Worm (Caenorhabditis elegans): ENCODE results near the gene mmaa-1.

Gene mmaa-1

ce11 chrII:7059274-7059757, 41.6 kb downstream of the mmaa-1 start:
- no peak for TF ChIP-seq T22C8.4 (GFP tag; IDR thresholded peaks at IDR 0.05)
- TF ChIP-seq cog-1 (tag; optimal IDR thresholded peaks at IDR 0.05), result no peak
- TF ChIP-seq med-1 (GFP tag; optimal IDR thresholded peaks at IDR 0.05; ENCODE audit: insufficient read depth), result no peak
- TF ChIP-seq tab-1 (GFP tag; IDR thresholded peaks at IDR 0.05), result no peak
- no peak for TF ChIP-seq flt-1 (GFP tag; IDR thresholded peaks at IDR 0.05)
- TF ChIP-seq ref-1 (GFP tag; conservative IDR thresholded peaks at IDR 0.05), result no peak
- TF ChIP-seq klf-2 (GFP tag; conservative IDR thresholded peaks at IDR 0.05), result no peak
- no peak for TF ChIP-seq ztf-23 (GFP tag; IDR thresholded peaks at IDR 0.05)
- TF ChIP-seq ztf-29 (GFP tag; IDR thresholded peaks at IDR 0.05), result no peak

ce11 chrII:7057860-7058259, 43.1 kb downstream of the mmaa-1 start, which contains the start of gene cth-2:
Gene cth-2 (minus strand): TSS chrII:7057960.
- TF ChIP-seq klf-2 (GFP tag; conservative IDR thresholded peaks at IDR 0.05) (no peak), med-1 (GFP tag; optimal IDR thresholded peaks at IDR 0.05; ENCODE audit: insufficient read depth) (no peak)

- TF ChIP-seq T22C8.4 (GFP tag; IDR thresholded peaks at IDR 0.05) (no peak), ztf-29 (GFP tag; IDR thresholded peaks at IDR 0.05) (no peak), flt-1 (GFP tag; IDR thresholded peaks at IDR 0.05) (no peak), ref-1 (GFP tag; conservative IDR thresholded peaks at IDR 0.05) (no peak), tab-1 (GFP tag; IDR thresholded peaks at IDR 0.05) (no peak), med-1 (GFP tag; optimal IDR thresholded peaks at IDR 0.05; ENCODE audit: insufficient read depth) (no peak), cog-1 (tag; optimal IDR thresholded peaks at IDR 0.05) (no peak), ztf-23 (GFP tag; IDR thresholded peaks at IDR 0.05) (no peak), klf-2 (GFP tag; conservative IDR thresholded peaks at IDR 0.05) (no peak)
Measured at ce11 chrII:7056328-7056727, 44.6 kb downstream of the mmaa-1 start.

ce11 chrII:7054987-7055386, 46.0 kb downstream of the mmaa-1 start, which contains the start of gene ZK1127.3:
Gene ZK1127.3 (plus strand): TSS chrII:7055287.
- TF ChIP-seq T22C8.4 (GFP tag; IDR thresholded peaks at IDR 0.05) (no peak), cog-1 (tag; optimal IDR thresholded peaks at IDR 0.05) (no peak), klf-2 (GFP tag; conservative IDR thresholded peaks at IDR 0.05) (no peak), med-1 (GFP tag; optimal IDR thresholded peaks at IDR 0.05; ENCODE audit: insufficient read depth) (no peak), ref-1 (GFP tag; conservative IDR thresholded peaks at IDR 0.05) (no peak), flt-1 (GFP tag; IDR thresholded peaks at IDR 0.05) (no peak), ztf-29 (GFP tag; IDR thresholded peaks at IDR 0.05) (no peak), tab-1 (GFP tag; IDR thresholded peaks at IDR 0.05) (no peak), ztf-23 (GFP tag; IDR thresholded peaks at IDR 0.05) (no peak)

ce11 chrII:7053649-7054048, 47.3 kb downstream of the mmaa-1 start, which contains the start of gene ZK1127.4:
Gene ZK1127.4 (plus strand): TSS chrII:7053949.
- no peak for TF ChIP-seq ref-1 (GFP tag; conservative IDR thresholded peaks at IDR 0.05)
- no peak for TF ChIP-seq T22C8.4 (GFP tag; IDR thresholded peaks at IDR 0.05)
- TF ChIP-seq flt-1 (GFP tag; IDR thresholded peaks at IDR 0.05), result no peak
- no peak for TF ChIP-seq klf-2 (GFP tag; conservative IDR thresholded peaks at IDR 0.05)

ce11 chrII:7053001-7053400, 48.0 kb downstream of the mmaa-1 start, which contains the start of gene ZK1127.13:
Gene ZK1127.13 (plus strand): TSS chrII:7053301.
- TF ChIP-seq klf-2 (GFP tag; conservative IDR thresholded peaks at IDR 0.05) (no peak), ztf-29 (GFP tag; IDR thresholded peaks at IDR 0.05) (no peak), ztf-23 (GFP tag; IDR thresholded peaks at IDR 0.05) (no peak), cog-1 (tag; optimal IDR thresholded peaks at IDR 0.05) (no peak), med-1 (GFP tag; optimal IDR thresholded peaks at IDR 0.05; ENCODE audit: insufficient read depth) (no peak), ref-1 (GFP tag; conservative IDR thresholded peaks at IDR 0.05) (no peak), tab-1 (GFP tag; IDR thresholded peaks at IDR 0.05) (no peak), flt-1 (GFP tag; IDR thresholded peaks at IDR 0.05) (no peak), T22C8.4 (GFP tag; IDR thresholded peaks at IDR 0.05) (no peak)

ce11 chrII:7051778-7052177, 49.2 kb downstream of the mmaa-1 start, which contains the start of gene ZK1127.12:
Gene ZK1127.12 (plus strand): TSS chrII:7052078.
- no peak for TF ChIP-seq ztf-29 (GFP tag; IDR thresholded peaks at IDR 0.05)
- no peak for TF ChIP-seq T22C8.4 (GFP tag; IDR thresholded peaks at IDR 0.05)
- no peak for TF ChIP-seq ztf-23 (GFP tag; IDR thresholded peaks at IDR 0.05)
- TF ChIP-seq ref-1 (GFP tag; conservative IDR thresholded peaks at IDR 0.05), result no peak
- no peak for TF ChIP-seq med-1 (GFP tag; optimal IDR thresholded peaks at IDR 0.05; ENCODE audit: insufficient read depth)
- TF ChIP-seq cog-1 (tag; optimal IDR thresholded peaks at IDR 0.05), result no peak
- TF ChIP-seq klf-2 (GFP tag; conservative IDR thresholded peaks at IDR 0.05), result no peak
- no peak for TF ChIP-seq flt-1 (GFP tag; IDR thresholded peaks at IDR 0.05)
- TF ChIP-seq tab-1 (GFP tag; IDR thresholded peaks at IDR 0.05), result no peak

ce11 chrII:7050021-7050722, 50.8 kb downstream of the mmaa-1 start, which contains the start of the genes tcer-1 and ZK1127.5:
Gene tcer-1 (minus strand): TSS chrII:7050071.
Gene ZK1127.5 (plus strand): TSS chrII:7050672.
- TF ChIP-seq ref-1 (GFP tag; conservative IDR thresholded peaks at IDR 0.05), result no peak
- TF ChIP-seq ztf-23 (GFP tag; IDR thresholded peaks at IDR 0.05), result no peak
- no peak for TF ChIP-seq klf-2 (GFP tag; conservative IDR thresholded peaks at IDR 0.05)
- no peak for TF ChIP-seq flt-1 (GFP tag; IDR thresholded peaks at IDR 0.05)
- no peak for TF ChIP-seq med-1 (GFP tag; optimal IDR thresholded peaks at IDR 0.05; ENCODE audit: insufficient read depth)
- TF ChIP-seq T22C8.4 (GFP tag; IDR thresholded peaks at IDR 0.05), result no peak
- no peak for TF ChIP-seq tab-1 (GFP tag; IDR thresholded peaks at IDR 0.05)
- no peak for TF ChIP-seq ztf-29 (GFP tag; IDR thresholded peaks at IDR 0.05)
- TF ChIP-seq cog-1 (tag; optimal IDR thresholded peaks at IDR 0.05), result no peak

Data from whole organism, midembryonic.